Worm (Caenorhabditis elegans): ENCODE results near the gene B0478.3.

DNA sequence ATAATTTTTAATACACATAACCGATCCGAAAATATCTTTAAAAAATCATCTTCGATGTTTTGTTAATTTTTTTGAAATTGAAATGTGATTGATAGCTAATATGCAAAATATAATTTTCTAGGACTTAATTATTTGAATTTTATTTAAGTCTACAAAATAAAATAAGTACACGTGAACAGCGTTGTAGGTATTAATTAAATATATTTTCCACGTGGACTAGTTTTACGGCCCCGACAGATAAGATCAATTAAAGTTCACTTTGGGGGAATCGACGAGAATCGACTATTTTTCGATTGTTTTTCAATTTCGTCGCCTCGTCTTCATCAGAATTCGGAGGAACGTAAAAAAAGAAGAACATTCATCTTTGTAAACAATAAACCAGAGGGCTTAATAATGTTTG, 34.8 kb upstream of the B0478.3 start, which contains the start of gene C25A8.5:
- TF ChIP-seq ZK185.1 (tag; optimal IDR thresholded peaks at IDR 0.05; ENCODE audit: poor library complexity, severe bottlenecking) (no peak), pbrm-1 (GFP tag; IDR thresholded peaks at IDR 0.05) (no peak), ccch-3 (GFP tag; optimal IDR thresholded peaks at IDR 0.05) (no peak), Y79H2A.3 (GFP tag; conservative IDR thresholded peaks at IDR 0.05) (no peak), sptf-2 (GFP tag; optimal IDR thresholded peaks at IDR 0.05) (no peak), nhr-80 (tag; optimal IDR thresholded peaks at IDR 0.05) (no peak), D2030.7 (GFP tag; IDR thresholded peaks at IDR 0.05) (no peak), nfya-1 (tag; optimal IDR thresholded peaks at IDR 0.05; ENCODE audit: borderline replicate concordance, insufficient read depth) (no peak), atf-7 (tag; optimal IDR thresholded peaks at IDR 0.05) (no peak), sea-2 (GFP tag; IDR thresholded peaks at IDR 0.05) (no peak), ceh-58 (GFP tag; IDR thresholded peaks at IDR 0.05) (no peak), snpc-1.3 (tag; optimal IDR thresholded peaks at IDR 0.05; ENCODE audit: insufficient read depth) (no peak), unc-130 (GFP tag; optimal IDR thresholded peaks at IDR 0.05) (no peak), snpc-4 (GFP tag; optimal IDR thresholded peaks at IDR 0.05) (no peak), snpc-4 (tag; optimal IDR thresholded peaks at IDR 0.05) (no peak)
